Worm (Caenorhabditis elegans) whole organism, late embryonic: ENCODE measurements around the gene abhd-3.1.

Experiments used
- ama-1 ChIP-seq: fragments of 150-350 bp; optimal IDR thresholded peaks from 2 replicates; lab custom pipeline; 2014
- ceh-2 ChIP-seq: sonication (generic microtip); optimal IDR thresholded peaks from 2 replicates; lab custom pipeline; 2016; ENCODE audit warnings: missing genotype, missing genetic modification characterization, missing compliant biosample characterization
- madf-2 ChIP-seq: sonication (generic microtip); optimal IDR thresholded peaks from 2 replicates; lab custom pipeline; 2017; ENCODE audit warnings: missing genetic modification characterization, missing compliant biosample characterization
- npax-4 ChIP-seq: sonication (generic microtip); optimal IDR thresholded peaks from 2 replicates; lab custom pipeline; 2016; ENCODE audit warnings: missing genetic modification characterization, missing compliant biosample characterization
- tbx-7 ChIP-seq: sonication (generic microtip); optimal IDR thresholded peaks from 2 replicates; lab custom pipeline; 2016; ENCODE audit warnings: missing genotype, missing genetic modification characterization, missing compliant biosample characterization
- unc-3 ChIP-seq, 2 experiments: fragments of 200-800 bp in 1 of 2; sonication (Bioruptor generic) in 1 of 2; sonication (generic microtip) in 1 of 2; conservative IDR thresholded peaks in 1 of 2; optimal IDR thresholded peaks in 1 of 2; 2 replicates each; pipeline versions ENCODE4 v1.3.6 to Lab custom; 2016 to 2022; ENCODE audit warnings: missing compliant biosample characterization in 2 of 2, missing genetic modification characterization in 2 of 2, missing genetic modification reagents in 1 of 2
- zip-5 ChIP-seq: sonication (generic microtip); optimal IDR thresholded peaks from 2 replicates; lab custom pipeline; 2016; ENCODE audit warnings: missing genetic modification characterization, missing compliant biosample characterization

ce11 chrV:19905988-19906387, 49.3 kb upstream of the abhd-3.1 start:
- TF ChIP-seq npax-4 (no peak), tbx-7 (no peak), ceh-2 (no peak), unc-3 (GFP tag; conservative IDR thresholded peaks at IDR 0.05; lab: Robert Waterston, UW) (no peak), unc-3 (tag; optimal IDR thresholded peaks at IDR 0.05; lab: Kevin White, UChicago) (no peak), madf-2 (no peak), zip-5 (tag; lab: Kevin White, UChicago) (no peak), ama-1 (lab: Kevin White, UChicago) (no peak)
